Fruit fly (Drosophila melanogaster) whole organism, embryonic: ENCODE results near the gene Nthl1.

Experiments
- CG11398 ChIP-seq: fragments of 200-800 bp; sonication (Bioruptor generic); optimal IDR thresholded peaks from 2 replicates; lab custom pipeline; 2016; ENCODE audit warnings: missing biosample characterization, missing genetic modification characterization
- CG11696 ChIP-seq: fragments of 200-800 bp; sonication (Bioruptor generic); IDR thresholded peaks from 2 replicates; pipeline ENCODE4 v1.3.6; 2022; ENCODE audit warnings: missing biosample characterization, missing genetic modification characterization
- CG11723 ChIP-seq: fragments of 200-800 bp; sonication (Bioruptor generic); optimal IDR thresholded peaks from 2 replicates; lab custom pipeline; 2017; ENCODE audit warnings: missing biosample characterization, mild to moderate bottlenecking, missing genetic modification characterization
- CG8388 ChIP-seq: fragments of 200-800 bp; sonication (Bioruptor generic); optimal IDR thresholded peaks from 2 replicates; lab custom pipeline; 2019; ENCODE audit warnings: missing biosample characterization, mild to moderate bottlenecking, missing genetic modification characterization, moderate library complexity
- CG9817 ChIP-seq: fragments of 200-800 bp; sonication (Bioruptor generic); optimal IDR thresholded peaks from 2 replicates; lab custom pipeline; 2018; ENCODE audit warnings: missing biosample characterization, mild to moderate bottlenecking, missing genetic modification characterization, moderate library complexity
- ap ChIP-seq: fragments of 200-800 bp; sonication (Bioruptor generic); IDR thresholded peaks from 2 replicates; pipeline ENCODE4 v1.3.6; 2022; ENCODE audit warnings: missing biosample characterization, missing genetic modification characterization
- bowl ChIP-seq: fragments of 200-800 bp; sonication (Bioruptor generic); IDR thresholded peaks from 2 replicates; pipeline ENCODE4 v1.3.6; 2022; ENCODE audit warnings: missing biosample characterization, missing genetic modification characterization
- ci ChIP-seq: fragments of 200-800 bp; sonication (Bioruptor generic); IDR thresholded peaks from 3 replicates; pipeline ENCODE4 v1.3.6; 2022; ENCODE audit warnings: missing biosample characterization, missing genetic modification characterization
- klu ChIP-seq: fragments of 200-800 bp; sonication (Bioruptor generic); IDR thresholded peaks from 2 replicates; pipeline ENCODE4 v1.3.6; 2022; ENCODE audit warnings: missing biosample characterization, missing genetic modification characterization
- pum ChIP-seq: fragments of 200-800 bp; sonication (Bioruptor generic); optimal IDR thresholded peaks from 2 replicates; lab custom pipeline; 2016; ENCODE audit warnings: missing biosample characterization, missing genetic modification characterization
- toy ChIP-seq: fragments of 200-800 bp; sonication (Bioruptor generic); IDR thresholded peaks from 2 replicates; pipeline ENCODE4 v1.3.6; 2022; ENCODE audit warnings: missing biosample characterization, missing genetic modification characterization

- TF ChIP-seq bowl (GFP tag; lab: Robert Waterston, UW) (no peak), pum (GFP tag; lab: Kevin White, UChicago) (no peak), CG11398 (no peak), CG9817 (tag; lab: Kevin White, UChicago) (no peak), CG11696 (GFP tag; lab: Robert Waterston, UW) (no peak), ci (GFP tag; lab: Robert Waterston, UW) (no peak), CG11723 (no peak), toy (GFP tag; lab: Robert Waterston, UW) (no peak), ap (no peak), klu (GFP tag; lab: Robert Waterston, UW) (no peak), CG8388 (GFP tag; lab: Kevin White, UChicago) (no peak)
These were observed 14.7 kb upstream of the Nthl1 start for dm6 chr2L:20942206-20942863.
